Fruit fly (Drosophila melanogaster): ENCODE data around the gene CG9192.

The CG9192 gene

dm6 chr3L:1204674-1205547 lies 33.2 kb downstream of the CG9192 start, which contains the start of gene CG9119 (continued):
- TF ChIP-seq CG4424 (GFP tag; optimal IDR thresholded peaks at IDR 0.05) (peak; percentile 38), CG31224 (GFP tag; IDR thresholded peaks at IDR 0.05) (0 out of 2 replicates have a peak, but pooled peaks have one; percentile 13), CG10959 (GFP tag; IDR thresholded peaks at IDR 0.05) (0 out of 2 replicates have a peak, but pooled peaks have one; percentile 28), ind (GFP tag; optimal IDR thresholded peaks at IDR 0.05) (peak; percentile 80), CG3995 (GFP tag; optimal IDR thresholded peaks at IDR 0.05) (peak; percentile 40), CG10274 (GFP tag; optimal IDR thresholded peaks at IDR 0.05) (peak; percentile 55), HmgD (GFP tag; optimal IDR thresholded peaks at IDR 0.05) (no peak), CG9437 (GFP tag; optimal IDR thresholded peaks at IDR 0.05) (peak; percentile 69), PHDP (tag; optimal IDR thresholded peaks at IDR 0.05) (peak; percentile 57), fru (optimal IDR thresholded peaks at IDR 0.05) (no peak), CG12155 (GFP tag; optimal IDR thresholded peaks at IDR 0.05) (peak; percentile 56), esg (GFP tag; conservative IDR thresholded peaks at IDR 0.05) (peak; percentile 61), fd3F (GFP tag; optimal IDR thresholded peaks at IDR 0.05) (peak; percentile 47), HHEX (GFP tag; optimal IDR thresholded peaks at IDR 0.05) (peak; percentile 75), ftz-f1 (GFP tag; optimal IDR thresholded peaks at IDR 0.05) (no peak), Poxn (GFP tag; IDR thresholded peaks at IDR 0.05) (no peak), NfI (GFP tag; optimal IDR thresholded peaks at IDR 0.05) (peak; percentile 57), CG17385 (GFP tag; optimal IDR thresholded peaks at IDR 0.05) (peak; percentile 60), CG15696 (tag; optimal IDR thresholded peaks at IDR 0.05) (peak; percentile 12), z (GFP tag; IDR thresholded peaks at IDR 0.05) (no peak), cg (GFP tag; optimal IDR thresholded peaks at IDR 0.05) (no peak), CG11456 (GFP tag; IDR thresholded peaks at IDR 0.05) (peak; percentile 65; the same call in 1 of the 3 replicates), Nf-YA (GFP tag; IDR thresholded peaks at IDR 0.05) (no peak), CG32532 (GFP tag; IDR thresholded peaks at IDR 0.05) (no peak; the same call in none of the 2 replicates), ac (GFP tag; optimal IDR thresholded peaks at IDR 0.05) (no peak), pnt (GFP tag; optimal IDR thresholded peaks at IDR 0.05) (peak; percentile 64), shn (GFP tag; optimal IDR thresholded peaks at IDR 0.05) (peak; percentile 75), Adf1 (GFP tag; IDR thresholded peaks at IDR 0.05) (0 out of 2 replicates have a peak, but pooled peaks have one; percentile 7), Lhr (GFP tag; optimal IDR thresholded peaks at IDR 0.05) (no peak), CG17361 (GFP tag; IDR thresholded peaks at IDR 0.05) (peak; percentile 82), tap (tag; optimal IDR thresholded peaks at IDR 0.05) (peak; percentile 49), Doc2 (GFP tag; IDR thresholded peaks at IDR 0.05) (no peak), CG32767 (GFP tag; IDR thresholded peaks at IDR 0.05) (peak; percentile 45; the same call in 1 of the 2 replicates), CG4328 (GFP tag; optimal IDR thresholded peaks at IDR 0.05) (peak; percentile 52), CG12299 (tag; optimal IDR thresholded peaks at IDR 0.05) (peak; percentile 29), Sox100B (GFP tag; optimal IDR thresholded peaks at IDR 0.05) (peak; percentile 71), vvl (GFP tag; IDR thresholded peaks at IDR 0.05) (peak; percentile 77), hbn (GFP tag; IDR thresholded peaks at IDR 0.05; ENCODE audit: partially characterized antibody) (no peak), CG8388 (GFP tag; optimal IDR thresholded peaks at IDR 0.05) (peak; percentile 44), CG14667 (GFP tag; IDR thresholded peaks at IDR 0.05) (peak; percentile 47; the same call in 1 of the 2 replicates), en (GFP tag; optimal IDR thresholded peaks at IDR 0.05) (no peak), CG2120 (GFP tag; optimal IDR thresholded peaks at IDR 0.05) (peak; percentile 87), Hr51 (GFP tag; optimal IDR thresholded peaks at IDR 0.05) (peak; percentile 37 to 67), CG7839 (tag; optimal IDR thresholded peaks at IDR 0.05) (peak; percentile 77), Ets97D (GFP tag; optimal IDR thresholded peaks at IDR 0.05) (no peak), CG16815 (GFP tag; optimal IDR thresholded peaks at IDR 0.05) (peak; percentile 52), dpn (GFP tag; optimal IDR thresholded peaks at IDR 0.05) (peak; percentile 61 to 67), pum (GFP tag; optimal IDR thresholded peaks at IDR 0.05) (peak; percentile 51), CG14860 (GFP tag; IDR thresholded peaks at IDR 0.05; ENCODE audit: partially characterized antibody) (no peak)

Data from whole organism, embryonic.